Fruit fly (Drosophila melanogaster) S2 (cell line): Measurements from ENCODE around the gene TAF1B.

Experiments used
- CG8478 ChIP-seq: fragments of >200 bp; optimal IDR thresholded peaks from 2 replicates; lab custom pipeline; 2018
- CTCF ChIP-seq, 2 experiments: fragments of >200 bp; optimal IDR thresholded peaks; 2 replicates each; lab custom pipeline; 2018

dm6 chr3R:10111815-10112185 is 32.2 kb downstream of the TAF1B start:
- TF ChIP-seq CG8478 (lab: Kevin White, UChicago) (no peak), CTCF (optimal IDR thresholded peaks at IDR 0.05; lab: Kevin White, UChicago) (no peak)
